Fruit fly (Drosophila melanogaster): ENCODE results near the gene CG17028.

DNA sequence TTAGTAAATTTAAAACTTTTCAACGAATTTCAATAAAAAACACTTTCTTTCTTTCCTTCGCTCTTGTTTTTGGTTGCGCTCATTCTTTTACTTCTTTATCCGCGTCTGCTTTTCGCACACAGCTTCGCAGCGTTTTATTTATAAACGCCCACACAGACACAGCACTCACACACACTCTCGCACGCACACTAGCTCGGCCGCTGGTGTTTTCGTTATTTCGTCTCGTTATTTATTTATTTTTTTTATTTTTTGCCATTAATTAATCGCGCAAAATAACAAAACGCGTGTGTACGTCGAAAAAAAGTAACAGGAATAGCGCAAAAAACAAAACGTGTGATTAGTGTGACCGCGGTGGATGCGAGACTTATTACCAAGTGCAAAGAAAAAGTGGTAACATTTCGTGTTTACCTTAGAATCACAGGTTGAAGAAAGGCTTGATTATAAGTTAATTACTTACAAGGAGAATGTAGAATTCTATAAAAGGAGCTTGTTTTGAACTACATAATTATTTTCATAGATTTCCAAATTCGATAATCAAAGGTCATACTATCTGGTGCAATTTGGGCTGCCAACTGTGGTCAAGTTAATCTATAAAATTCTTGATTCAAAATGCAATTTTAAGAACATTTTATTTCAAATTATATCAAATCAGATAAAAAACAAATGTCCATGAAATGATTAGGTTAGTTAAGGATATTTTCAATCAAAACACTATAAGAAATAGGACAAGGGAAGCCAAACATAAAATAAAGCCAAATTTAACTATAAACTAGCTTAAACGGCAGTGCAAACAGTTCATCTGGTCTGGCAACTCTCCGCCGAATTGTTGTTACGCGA lies 26.3 kb downstream of the CG17028 start, which contains the start of the genes hzg and mRpS31:
- TF ChIP-seq cnc (optimal IDR thresholded peaks at IDR 0.05) (no peak), kay (GFP tag; ENCODE audit: borderline replicate concordance) (no peak), CG14711 (tag; optimal IDR thresholded peaks at IDR 0.05) (peak; percentile 49), CG5204 (GFP tag; optimal IDR thresholded peaks at IDR 0.05) (no peak), CG12768 (GFP tag; optimal IDR thresholded peaks at IDR 0.05) (peak; percentile 71), tj (GFP tag; optimal IDR thresholded peaks at IDR 0.05) (peak; percentile 39), pad (GFP tag; optimal IDR thresholded peaks at IDR 0.05) (no peak)

Data from whole organism, adult.